3 worm cellular contexts compared by ENCODE assay signal in genomic region chrII:5377467-5378238, ce11.
TF ChIP-seq lines count a peak whose summit lies in the region.

TSS of gene prdx-2 (plus strand) at chrII:5378195.

TF ChIP-seq in whole organism, L1 larva, 84 proteins besides CTCF, POLR2A, EP300 and RAD21 (continued from another document):
- TF ChIP-seq fkh-8 (tag; optimal IDR thresholded peaks at IDR 0.05; lab: Kevin White, UChicago) = peak; percentile 18

TF ChIP-seq in whole organism, L4 larva, 104 proteins besides CTCF, POLR2A, EP300 and RAD21 (continued from another document):
- TF ChIP-seq F44E2.7 (GFP tag; IDR thresholded peaks at IDR 0.05; lab: Robert Waterston, UW) = no peak
- no peak for TF ChIP-seq madf-5 (GFP tag; IDR thresholded peaks at IDR 0.05; lab: Robert Waterston, UW)
- TF ChIP-seq lsy-2 (tag; optimal IDR thresholded peaks at IDR 0.05; lab: Kevin White, UChicago) = peak in 1 of 2 experiments; percentile 45
- no peak for TF ChIP-seq Y5F2A.4 (GFP tag; optimal IDR thresholded peaks at IDR 0.05; lab: Kevin White, UChicago)
- no peak for TF ChIP-seq daf-16 (GFP tag; optimal IDR thresholded peaks at IDR 0.05; lab: Kevin White, UChicago)
- peak; percentile 32 for TF ChIP-seq daf-16 (tag; optimal IDR thresholded peaks at IDR 0.05; lab: Kevin White, UChicago)
- no peak for TF ChIP-seq ztf-7 (tag; optimal IDR thresholded peaks at IDR 0.05; lab: Kevin White, UChicago)
- TF ChIP-seq hmg-1.1 (GFP tag; IDR thresholded peaks at IDR 0.05; lab: Robert Waterston, UW) = 0 out of 2 replicates have a peak, but pooled peaks have one; percentile 30
- peak in 1 of 2 experiments; percentile 98 for TF ChIP-seq unc-62 (GFP tag; optimal IDR thresholded peaks at IDR 0.05 in 1 of 2; lab: Kevin White, UChicago)
- no peak for TF ChIP-seq unc-62 (tag; optimal IDR thresholded peaks at IDR 0.05; lab: Kevin White, UChicago)
- TF ChIP-seq jun-1 (tag; optimal IDR thresholded peaks at IDR 0.05; lab: Kevin White, UChicago) = no peak
- no peak for TF ChIP-seq dmd-6 (GFP tag; IDR thresholded peaks at IDR 0.05; lab: Robert Waterston, UW)
- TF ChIP-seq ceh-28 (tag; optimal IDR thresholded peaks at IDR 0.05; lab: Kevin White, UChicago) = no peak
- no peak for TF ChIP-seq rbr-2 (tag; optimal IDR thresholded peaks at IDR 0.05; lab: Kevin White, UChicago)
- no peak for TF ChIP-seq madf-9 (GFP tag; conservative IDR thresholded peaks at IDR 0.05; lab: Robert Waterston, UW)
- TF ChIP-seq nhr-25 (tag; optimal IDR thresholded peaks at IDR 0.05; lab: Kevin White, UChicago; ENCODE audit: borderline replicate concordance, insufficient read depth) = no peak
- no peak for TF ChIP-seq ceh-32 (tag; optimal IDR thresholded peaks at IDR 0.05; lab: Kevin White, UChicago; ENCODE audit: poor library complexity)
- no peak for TF ChIP-seq nhr-41 (GFP tag; IDR thresholded peaks at IDR 0.05; lab: Robert Waterston, UW)
- TF ChIP-seq saeg-2 (GFP tag; IDR thresholded peaks at IDR 0.05; lab: Robert Waterston, UW) = no peak
- peak; percentile 56 for TF ChIP-seq unc-130 (GFP tag; optimal IDR thresholded peaks at IDR 0.05; lab: Kevin White, UChicago)
- TF ChIP-seq aha-1 (tag; lab: Kevin White, UChicago) = peak; percentile 22
- no peak for TF ChIP-seq nhr-111 (GFP tag; optimal IDR thresholded peaks at IDR 0.05; lab: Kevin White, UChicago)
- no peak for TF ChIP-seq ctbp-1 (GFP tag; IDR thresholded peaks at IDR 0.05; lab: Robert Waterston, UW)
- TF ChIP-seq ZK546.5 (tag; optimal IDR thresholded peaks at IDR 0.05; lab: Kevin White, UChicago) = no peak
- TF ChIP-seq D1046.2 (GFP tag; IDR thresholded peaks at IDR 0.05; lab: Robert Waterston, UW) = no peak
- TF ChIP-seq tag-97 (GFP tag; IDR thresholded peaks at IDR 0.05; lab: Robert Waterston, UW) = no peak
- peak; percentile 18 for TF ChIP-seq F49E8.2 (tag; optimal IDR thresholded peaks at IDR 0.05; lab: Kevin White, UChicago; ENCODE audit: borderline replicate concordance)
- TF ChIP-seq mxl-3 (GFP tag; optimal IDR thresholded peaks at IDR 0.05; lab: Kevin White, UChicago) = no peak
- no peak for TF ChIP-seq dmd-8 (GFP tag; IDR thresholded peaks at IDR 0.05; lab: Robert Waterston, UW)
- peak; percentile 58; the same call in 1 of the 2 replicates for TF ChIP-seq Y48G9A.11 (GFP tag; IDR thresholded peaks at IDR 0.05; lab: Robert Waterston, UW)
- no peak for TF ChIP-seq lim-7 (GFP tag; IDR thresholded peaks at IDR 0.05; lab: Robert Waterston, UW)
- TF ChIP-seq unc-39 (tag; optimal IDR thresholded peaks at IDR 0.05; lab: Kevin White, UChicago) = no peak
- no peak for TF ChIP-seq pqm-1 (tag; optimal IDR thresholded peaks at IDR 0.05; lab: Kevin White, UChicago)
- no peak for TF ChIP-seq egl-43 (GFP tag; IDR thresholded peaks at IDR 0.05; lab: Robert Waterston, UW)
TF ChIP-seq in whole organism, L4 larva: peak in this region for 9.

TF ChIP-seq in whole organism, young adult, 124 proteins besides CTCF, POLR2A, EP300 and RAD21 (continued from another document):
- TF ChIP-seq pha-4 (tag; optimal IDR thresholded peaks at IDR 0.05; lab: Kevin White, UChicago) (no peak), K12H6.12 (tag; optimal IDR thresholded peaks at IDR 0.05; lab: Kevin White, UChicago) (no peak), unc-130 (GFP tag; optimal IDR thresholded peaks at IDR 0.05; lab: Kevin White, UChicago) (peak; percentile 37), nfyb-1 (GFP tag; IDR thresholded peaks at IDR 0.05; lab: Robert Waterston, UW) (0 out of 2 replicates have a peak, but pooled peaks have one; percentile 51), T26A5.8 (tag; optimal IDR thresholded peaks at IDR 0.05; lab: Kevin White, UChicago) (no peak), B0336.3 (GFP tag; IDR thresholded peaks at IDR 0.05; lab: Robert Waterston, UW) (peak; percentile 73), lsl-1 (GFP tag; optimal IDR thresholded peaks at IDR 0.05; lab: Kevin White, UChicago) (peak; percentile 98), lin-35 (GFP tag; optimal IDR thresholded peaks at IDR 0.05; lab: Kevin White, UChicago) (no peak), D2030.7 (GFP tag; IDR thresholded peaks at IDR 0.05; lab: Robert Waterston, UW) (peak; percentile 89), F10E7.11 (tag; optimal IDR thresholded peaks at IDR 0.05; lab: Kevin White, UChicago) (no peak), Y95B8A.8 (GFP tag; IDR thresholded peaks at IDR 0.05; lab: Robert Waterston, UW) (peak; percentile 67; the same call in 1 of the 2 replicates), ztf-22 (GFP tag; optimal IDR thresholded peaks at IDR 0.05; lab: Kevin White, UChicago) (no peak), bed-1 (GFP tag; IDR thresholded peaks at IDR 0.05; lab: Robert Waterston, UW) (no peak), let-607 (tag; optimal IDR thresholded peaks at IDR 0.05; lab: Kevin White, UChicago) (no peak), die-1 (tag; optimal IDR thresholded peaks at IDR 0.05; lab: Kevin White, UChicago) (no peak), ekl-4 (GFP tag; IDR thresholded peaks at IDR 0.05; lab: Robert Waterston, UW) (peak; percentile 70; the same call in 1 of the 2 replicates), attf-6 (GFP tag; IDR thresholded peaks at IDR 0.05; lab: Robert Waterston, UW) (peak; percentile 68; the same call in 1 of the 2 replicates), egrh-3 (GFP tag; IDR thresholded peaks at IDR 0.05; lab: Robert Waterston, UW) (no peak), nhr-80 (tag; optimal IDR thresholded peaks at IDR 0.05; lab: Kevin White, UChicago) (no peak), ceh-58 (GFP tag; IDR thresholded peaks at IDR 0.05; lab: Robert Waterston, UW) (no peak), C17E4.6 (GFP tag; IDR thresholded peaks at IDR 0.05; lab: Robert Waterston, UW) (peak; percentile 75), F23B12.7 (tag; optimal IDR thresholded peaks at IDR 0.05; lab: Kevin White, UChicago; ENCODE audit: insufficient read depth) (no peak), nfya-1 (tag; optimal IDR thresholded peaks at IDR 0.05; lab: Kevin White, UChicago; ENCODE audit: borderline replicate concordance, insufficient read depth) (no peak), madf-8 (GFP tag; conservative IDR thresholded peaks at IDR 0.05; lab: Robert Waterston, UW) (peak; percentile 89), madf-6 (GFP tag; IDR thresholded peaks at IDR 0.05; lab: Robert Waterston, UW) (peak; percentile 96), hsf-1 (GFP tag; IDR thresholded peaks at IDR 0.05; lab: Robert Waterston, UW) (peak; percentile 74), ztf-18 (tag; optimal IDR thresholded peaks at IDR 0.05; lab: Kevin White, UChicago) (peak; percentile 22), ceh-91 (GFP tag; IDR thresholded peaks at IDR 0.05; lab: Robert Waterston, UW) (peak; percentile 94), snpc-1.1 (tag; optimal IDR thresholded peaks at IDR 0.05; lab: Kevin White, UChicago; ENCODE audit: insufficient read depth) (no peak), pbrm-1 (GFP tag; IDR thresholded peaks at IDR 0.05; lab: Robert Waterston, UW) (peak; percentile 68; the same call in 1 of the 2 replicates), snpc-4 (GFP tag; optimal IDR thresholded peaks at IDR 0.05; lab: Kevin White, UChicago) (no peak), snpc-4 (tag; optimal IDR thresholded peaks at IDR 0.05; lab: Kevin White, UChicago) (no peak), B0019.2 (GFP tag; conservative IDR thresholded peaks at IDR 0.05; lab: Robert Waterston, UW) (peak; percentile 73), ztf-28 (GFP tag; IDR thresholded peaks at IDR 0.05; lab: Robert Waterston, UW) (0 out of 2 replicates have a peak, but pooled peaks have one; percentile 4), mcd-1 (GFP tag; IDR thresholded peaks at IDR 0.05; lab: Robert Waterston, UW) (peak; percentile 40; the same call in 1 of the 2 replicates)
